Fruit fly (Drosophila melanogaster) whole organism, embryonic: Measurements from ENCODE around the gene CG6126.

Experiments used
- Bgb ChIP-seq: fragments of 200-800 bp; sonication (Bioruptor generic); IDR thresholded peaks from 2 replicates; pipeline ENCODE4 v1.3.6; 2022; ENCODE audit warnings: missing biosample characterization, missing genetic modification characterization; ENCODE audit not compliant: partially characterized antibody
- Blimp-1 ChIP-seq: fragments of 200-800 bp; sonication (Bioruptor generic); optimal IDR thresholded peaks from 3 replicates; lab custom pipeline; 2018; ENCODE audit warnings: missing biosample characterization, missing genetic modification characterization, mild to moderate bottlenecking, moderate library complexity, missing genetic modification reagents
- CG11093 ChIP-seq: fragments of 200-800 bp; sonication (Bioruptor generic); IDR thresholded peaks from 3 replicates; pipeline ENCODE4 v1.3.6; 2022; ENCODE audit warnings: missing biosample characterization, missing genetic modification characterization
- CG11456 ChIP-seq: fragments of 200-800 bp; sonication (Bioruptor generic); IDR thresholded peaks from 3 replicates; pipeline ENCODE4 v1.3.6; 2022; ENCODE audit warnings: missing biosample characterization, missing genetic modification characterization
- CG15011 ChIP-seq: fragments of 200-800 bp; sonication (Bioruptor generic); optimal IDR thresholded peaks from 3 replicates; lab custom pipeline; 2018; ENCODE audit warnings: missing biosample characterization, mild to moderate bottlenecking, missing genetic modification characterization
- CG15269 ChIP-seq: fragments of 200-800 bp; sonication (Bioruptor generic); optimal IDR thresholded peaks from 2 replicates; lab custom pipeline; 2018; ENCODE audit warnings: missing biosample characterization, mild to moderate bottlenecking, missing genetic modification characterization, moderate library complexity
- CG1602 ChIP-seq: fragments of 200-800 bp; sonication (Bioruptor generic); optimal IDR thresholded peaks from 3 replicates; lab custom pipeline; 2016; ENCODE audit warnings: missing biosample characterization, missing genetic modification characterization
- CG17612 ChIP-seq: fragments of 200-800 bp; sonication (Bioruptor generic); IDR thresholded peaks from 2 replicates; pipeline ENCODE4 v1.3.6; 2022; ENCODE audit warnings: missing biosample characterization, missing genetic modification characterization
- CG18262 ChIP-seq: fragments of 200-800 bp; optimal IDR thresholded peaks from 3 replicates; lab custom pipeline; 2019; ENCODE audit warnings: missing biosample characterization, mild to moderate bottlenecking, missing genetic modification characterization, moderate library complexity
- CG2120 ChIP-seq: fragments of 200-800 bp; sonication (Bioruptor generic); optimal IDR thresholded peaks from 3 replicates; lab custom pipeline; 2016; ENCODE audit warnings: missing biosample characterization, missing genetic modification characterization
- CG30403 ChIP-seq: fragments of 200-800 bp; sonication (Bioruptor generic); optimal IDR thresholded peaks from 3 replicates; lab custom pipeline; 2016; ENCODE audit warnings: missing biosample characterization, missing genetic modification characterization
- CG31441 ChIP-seq: fragments of 200-800 bp; sonication (Bioruptor generic); IDR thresholded peaks from 2 replicates; pipeline ENCODE4 v1.3.6; 2022; ENCODE audit warnings: missing biosample characterization, missing genetic modification characterization
- CG32772 ChIP-seq: fragments of 200-800 bp; sonication (Bioruptor generic); IDR thresholded peaks from 2 replicates; pipeline ENCODE4 v1.3.6; 2022; ENCODE audit warnings: missing biosample characterization, missing genetic modification characterization
- CG3407 ChIP-seq: fragments of 200-800 bp; sonication (Bioruptor generic); optimal IDR thresholded peaks from 2 replicates; lab custom pipeline; 2018; ENCODE audit warnings: missing biosample characterization, mild to moderate bottlenecking, missing genetic modification characterization
- CG5245 ChIP-seq: fragments of 200-800 bp; sonication (Bioruptor generic); optimal IDR thresholded peaks from 3 replicates; lab custom pipeline; 2016; ENCODE audit warnings: missing biosample characterization, missing genetic modification characterization
- CG8290 ChIP-seq, 3 experiments: fragments of 200-800 bp; sonication (Bioruptor generic); optimal IDR thresholded peaks; 2 replicates each; lab custom pipeline; 2016 to 2019; ENCODE audit warnings: missing biosample characterization in 3 of 3, missing genetic modification characterization in 3 of 3, mild to moderate bottlenecking in 2 of 3, moderate library complexity in 1 of 3
- CG8478 ChIP-seq: fragments of >200 bp; optimal IDR thresholded peaks from 2 replicates; lab custom pipeline; 2018
- CG9932 ChIP-seq: fragments of 200-800 bp; sonication (Bioruptor generic); IDR thresholded peaks from 2 replicates; pipeline ENCODE4 v1.3.6; 2022; ENCODE audit warnings: missing biosample characterization, missing genetic modification characterization
- Dbx ChIP-seq: fragments of 200-800 bp; sonication (Bioruptor generic); IDR thresholded peaks from 3 replicates; pipeline ENCODE4 v1.3.6; 2022; ENCODE audit warnings: missing biosample characterization, missing genetic modification characterization
- Dek ChIP-seq: fragments of 200-800 bp; sonication (Bioruptor generic); optimal IDR thresholded peaks from 3 replicates; lab custom pipeline; 2019; ENCODE audit warnings: missing biosample characterization, mild to moderate bottlenecking, missing genetic modification characterization, moderate library complexity
- Doc2 ChIP-seq: fragments of 200-800 bp; sonication (Bioruptor generic); IDR thresholded peaks from 2 replicates; pipeline ENCODE4 v1.3.6; 2022; ENCODE audit warnings: missing biosample characterization, missing genetic modification characterization
- Elba2 ChIP-seq: fragments of 200-800 bp; sonication (Bioruptor generic); optimal IDR thresholded peaks from 3 replicates; lab custom pipeline; 2016; ENCODE audit warnings: missing biosample characterization, missing genetic modification characterization
- HHEX ChIP-seq: fragments of 200-800 bp; sonication (Bioruptor generic); optimal IDR thresholded peaks from 3 replicates; lab custom pipeline; 2017; ENCODE audit warnings: missing biosample characterization, mild to moderate bottlenecking, missing genetic modification characterization, missing genetic modification reagents
- HLH54F ChIP-seq: fragments of 200-800 bp; sonication (Bioruptor generic); optimal IDR thresholded peaks from 3 replicates; lab custom pipeline; 2016; ENCODE audit warnings: missing biosample characterization, missing genetic modification characterization
- Hsf ChIP-seq: fragments of 200-800 bp; sonication (Bioruptor generic); optimal IDR thresholded peaks from 3 replicates; lab custom pipeline; 2016; ENCODE audit warnings: missing biosample characterization, missing genetic modification characterization
- Mrtf ChIP-seq: fragments of 200-800 bp; sonication (Bioruptor generic); IDR thresholded peaks from 3 replicates; pipeline ENCODE4 v1.3.6; 2022; ENCODE audit warnings: missing biosample characterization, missing genetic modification characterization
- Optix ChIP-seq: fragments of 200-800 bp; sonication (Bioruptor generic); IDR thresholded peaks from 3 replicates; pipeline ENCODE4 v1.3.6; 2022; ENCODE audit warnings: missing biosample characterization, missing genetic modification characterization
- Ptx1 ChIP-seq: fragments of 200-800 bp; sonication (Bioruptor generic); IDR thresholded peaks from 2 replicates; pipeline ENCODE4 v1.3.6; 2022; ENCODE audit warnings: missing biosample characterization, missing genetic modification characterization
- Scr ChIP-seq: fragments of 200-800 bp; sonication (Bioruptor generic); IDR thresholded peaks from 2 replicates; pipeline ENCODE4 v1.3.6; 2022; ENCODE audit warnings: missing biosample characterization, missing genetic modification characterization; ENCODE audit not compliant: partially characterized antibody
- Xrp1 ChIP-seq: fragments of 200-800 bp; sonication (Bioruptor generic); IDR thresholded peaks from 2 replicates; pipeline ENCODE4 v1.3.6; 2022; ENCODE audit warnings: missing biosample characterization, missing genetic modification characterization
- abd-A ChIP-seq: fragments of 200-800 bp; sonication (Bioruptor generic); optimal IDR thresholded peaks from 3 replicates; lab custom pipeline; 2019; ENCODE audit warnings: missing biosample characterization, mild to moderate bottlenecking, missing genetic modification characterization, moderate library complexity
- al ChIP-seq: fragments of 200-800 bp; sonication (Bioruptor generic); IDR thresholded peaks from 2 replicates; pipeline ENCODE4 v1.3.6; 2022; ENCODE audit warnings: missing biosample characterization, missing genetic modification characterization
- bowl ChIP-seq: fragments of 200-800 bp; sonication (Bioruptor generic); IDR thresholded peaks from 2 replicates; pipeline ENCODE4 v1.3.6; 2022; ENCODE audit warnings: missing biosample characterization, missing genetic modification characterization
- btn ChIP-seq: fragments of 200-800 bp; sonication (Bioruptor generic); optimal IDR thresholded peaks from 2 replicates; lab custom pipeline; 2016; ENCODE audit warnings: missing biosample characterization, missing genetic modification characterization
- dysf ChIP-seq: fragments of 200-800 bp; sonication (Bioruptor generic); IDR thresholded peaks from 3 replicates; pipeline ENCODE4 v1.3.6; 2022; ENCODE audit warnings: missing biosample characterization, missing genetic modification characterization
- esg ChIP-seq: fragments of 200-800 bp; sonication (Bioruptor generic); conservative IDR thresholded peaks from 2 replicates; pipeline ENCODE4 v1.3.6; 2022; ENCODE audit warnings: missing biosample characterization, missing genetic modification characterization
- fd64A ChIP-seq: fragments of 200-800 bp; sonication (Bioruptor generic); optimal IDR thresholded peaks from 3 replicates; lab custom pipeline; 2018; ENCODE audit warnings: missing biosample characterization, mild to moderate bottlenecking, missing genetic modification characterization
- fd96Cb ChIP-seq: fragments of 200-800 bp; sonication (Bioruptor generic); optimal IDR thresholded peaks from 2 replicates; lab custom pipeline; 2018; ENCODE audit warnings: missing biosample characterization, mild to moderate bottlenecking, missing genetic modification characterization, moderate library complexity
- gcm ChIP-seq: fragments of 200-800 bp; sonication (Bioruptor generic); optimal IDR thresholded peaks from 2 replicates; lab custom pipeline; 2019; ENCODE audit warnings: missing biosample characterization, mild to moderate bottlenecking, missing genetic modification characterization, moderate library complexity
- gsb-n ChIP-seq: fragments of 200-800 bp; sonication (Bioruptor generic); optimal IDR thresholded peaks from 3 replicates; lab custom pipeline; 2018; ENCODE audit warnings: missing biosample characterization, mild to moderate bottlenecking, missing genetic modification characterization
- onecut ChIP-seq: fragments of 200-800 bp; sonication (Bioruptor generic); IDR thresholded peaks from 2 replicates; pipeline ENCODE4 v1.3.6; 2022; ENCODE audit warnings: missing biosample characterization, missing genetic modification characterization
- p53 ChIP-seq: fragments of 200-800 bp; sonication (Bioruptor generic); optimal IDR thresholded peaks from 2 replicates; lab custom pipeline; 2016; ENCODE audit warnings: missing biosample characterization, missing genetic modification characterization
- pnt ChIP-seq: fragments of 200-800 bp; sonication (Bioruptor generic); optimal IDR thresholded peaks from 3 replicates; lab custom pipeline; 2016; ENCODE audit warnings: missing biosample characterization, missing genetic modification characterization
- schlank ChIP-seq: fragments of 200-800 bp; sonication (Bioruptor generic); optimal IDR thresholded peaks from 2 replicates; lab custom pipeline; 2018; ENCODE audit warnings: missing biosample characterization, mild to moderate bottlenecking, missing genetic modification characterization
- shn ChIP-seq: fragments of 200-800 bp; sonication (Bioruptor generic); optimal IDR thresholded peaks from 3 replicates; lab custom pipeline; 2016; ENCODE audit warnings: missing biosample characterization, missing genetic modification characterization
- tna ChIP-seq: fragments of 200-800 bp; sonication (Bioruptor generic); IDR thresholded peaks from 2 replicates; pipeline ENCODE4 v1.3.6; 2022; ENCODE audit warnings: missing biosample characterization, missing genetic modification characterization; ENCODE audit not compliant: partially characterized antibody
- unc-4 ChIP-seq: fragments of 200-800 bp; sonication (Bioruptor generic); IDR thresholded peaks from 2 replicates; pipeline ENCODE4 v1.3.6; 2022; ENCODE audit warnings: missing biosample characterization, missing genetic modification characterization; ENCODE audit not compliant: partially characterized antibody

CG6126 gene

DNA sequence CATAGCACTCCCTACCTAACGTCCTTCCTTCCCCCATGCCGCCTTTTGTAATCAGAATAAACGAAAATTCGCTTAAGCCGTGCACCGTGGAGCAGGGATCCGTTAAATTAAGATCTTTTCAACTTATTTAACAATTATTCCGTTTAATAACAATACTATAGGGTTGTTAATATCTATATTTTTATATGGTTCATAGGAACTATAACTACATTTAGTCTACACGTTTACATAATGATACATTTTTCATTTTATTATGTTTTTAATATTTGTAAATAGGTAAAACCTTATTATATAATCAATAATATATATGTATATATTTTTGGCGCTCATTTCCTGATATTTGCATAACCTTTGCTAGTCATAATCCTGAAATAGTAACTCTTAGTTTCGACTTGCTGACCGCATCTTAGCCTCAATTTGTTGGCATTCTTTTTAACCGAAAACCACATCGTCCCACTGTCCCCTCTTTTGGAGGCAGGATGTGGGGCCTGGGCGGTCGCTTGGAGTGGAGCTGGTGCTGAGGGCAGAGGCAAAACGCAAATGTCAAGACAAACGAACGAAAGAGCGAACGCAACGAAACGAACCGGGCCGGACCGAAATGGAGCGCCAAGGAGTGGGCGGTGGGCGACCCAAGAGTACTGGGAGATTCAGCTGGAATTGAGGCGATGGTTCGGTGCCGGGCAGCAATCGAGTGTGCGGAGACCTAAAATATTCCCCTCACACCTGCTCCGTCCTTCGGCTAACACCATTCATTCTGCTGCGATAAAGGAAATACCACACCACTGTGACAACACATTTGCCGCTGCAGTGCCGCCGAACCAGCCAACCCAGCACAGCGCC is 7.1 kb upstream of the CG6126 start (continued):
- TF ChIP-seq pnt (GFP tag; lab: Kevin White, UChicago) (no peak), gsb-n (tag; lab: Kevin White, UChicago) (no peak), Ptx1 (GFP tag; lab: Robert Waterston, UW) (no peak), shn (no peak), Hsf (no peak), fd64A (GFP tag; lab: Kevin White, UChicago) (no peak), Doc2 (GFP tag; lab: Robert Waterston, UW) (no peak), unc-4 (no peak), CG2120 (GFP tag; lab: Kevin White, UChicago) (no peak), Dek (tag; lab: Kevin White, UChicago) (no peak), Scr (GFP tag; lab: Robert Waterston, UW) (no peak), Bgb (GFP tag; lab: Robert Waterston, UW) (no peak), CG5245 (GFP tag; lab: Kevin White, UChicago) (no peak), CG18262 (tag; lab: Kevin White, UChicago) (peak; percentile 54), gcm (GFP tag; lab: Kevin White, UChicago) (no peak), CG17612 (GFP tag; lab: Robert Waterston, UW) (no peak), bowl (GFP tag; lab: Robert Waterston, UW) (no peak), onecut (GFP tag; lab: Robert Waterston, UW) (no peak), dysf (GFP tag; lab: Robert Waterston, UW) (0 out of 3 replicates have a peak, but pooled peaks have one; percentile 15), CG31441 (GFP tag; lab: Robert Waterston, UW) (peak; percentile 41; the same call in 1 of the 2 replicates), abd-A (tag; lab: Kevin White, UChicago) (no peak), HLH54F (no peak), CG11456 (no peak)

DNA sequence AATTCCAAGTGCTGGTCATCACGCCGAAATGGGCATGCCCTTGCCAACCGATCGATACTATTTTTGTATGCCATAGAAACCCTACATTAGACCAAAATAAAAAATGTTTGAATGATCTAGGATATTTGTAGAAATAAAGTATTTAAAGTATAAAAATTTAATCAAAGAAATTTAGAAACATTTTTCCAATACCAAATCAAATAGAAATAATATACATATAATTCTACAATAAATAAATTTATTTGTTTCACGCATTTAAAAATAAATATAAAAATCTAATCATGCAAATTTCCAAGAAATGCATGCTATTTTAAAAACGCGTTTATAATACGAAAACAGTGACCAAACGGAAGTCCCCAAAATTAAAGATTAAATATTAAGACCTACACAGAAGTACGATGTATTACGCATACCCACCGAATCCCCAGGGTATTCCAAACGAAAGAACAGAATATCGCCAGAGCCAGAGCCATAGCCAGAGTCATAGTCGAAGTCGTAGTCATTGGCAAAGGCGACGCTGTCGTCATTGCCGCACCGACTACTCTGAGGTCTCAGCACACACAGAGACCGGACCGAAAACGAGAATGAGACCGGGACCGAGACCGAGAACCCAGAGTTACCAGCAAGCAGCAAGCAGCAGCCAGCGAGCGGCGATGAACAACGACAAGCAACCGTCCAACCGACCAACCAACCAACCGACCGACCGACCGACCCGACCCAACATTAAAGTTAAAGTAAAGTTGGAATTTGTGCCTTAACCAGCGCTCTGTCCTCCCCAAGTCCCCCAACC is 6.2 kb upstream of the CG6126 start:
- TF ChIP-seq gcm (GFP tag; lab: Kevin White, UChicago) (peak; percentile 6), CG30403 (GFP tag; lab: Kevin White, UChicago) (peak; percentile 43), CG8290 (GFP tag; optimal IDR thresholded peaks at IDR 0.05; lab: Kevin White, UChicago) (no peak), CG8290 (tag; optimal IDR thresholded peaks at IDR 0.05; lab: Kevin White, UChicago) (peak in 1 of 2 experiments; percentile 75), HHEX (peak; percentile 43), Dbx (peak; percentile 50; the same call in 2 of the 3 replicates), Optix (no peak), Elba2 (GFP tag; lab: Kevin White, UChicago) (no peak), CG15269 (tag; lab: Kevin White, UChicago) (peak; percentile 60), fd96Cb (peak; percentile 44), abd-A (tag; lab: Kevin White, UChicago) (peak; percentile 59), CG32772 (GFP tag; lab: Robert Waterston, UW) (no peak), CG3407 (no peak), p53 (GFP tag; lab: Kevin White, UChicago) (no peak), CG15011 (GFP tag; lab: Kevin White, UChicago) (no peak), schlank (peak; percentile 26), CG9932 (peak; percentile 50; the same call in 1 of the 2 replicates), tna (GFP tag; lab: Robert Waterston, UW) (peak; percentile 31; the same call in 1 of the 2 replicates), Xrp1 (GFP tag; lab: Robert Waterston, UW) (peak; percentile 51), CG1602 (GFP tag; lab: Kevin White, UChicago) (no peak), Blimp-1 (peak; percentile 41), CG8478 (lab: Kevin White, UChicago) (no peak), CG11093 (no peak), al (0 out of 2 replicates have a peak, but pooled peaks have one; percentile 11), btn (GFP tag; lab: Kevin White, UChicago) (no peak), Mrtf (no peak), esg (GFP tag; lab: Robert Waterston, UW) (peak; percentile 41; the same call in 1 of the 2 replicates)
